Worm (Caenorhabditis elegans) whole organism, late embryonic: Measurements from ENCODE around the gene T22F7.1.

ENCODE experiments used
- C08G9.2 ChIP-seq: sonication (generic microtip); optimal IDR thresholded peaks from 2 replicates; lab custom pipeline; 2016; ENCODE audit warnings: mild to moderate bottlenecking, missing genetic modification characterization, moderate library complexity, missing compliant biosample characterization
- C38D4.7 ChIP-seq: fragments of 200-800 bp; sonication (Bioruptor generic); optimal IDR thresholded peaks from 2 replicates; lab custom pipeline; 2018; ENCODE audit warnings: mild to moderate bottlenecking, missing genetic modification characterization, moderate library complexity, missing compliant biosample characterization
- F13H6.1 ChIP-seq: sonication (generic microtip); optimal IDR thresholded peaks from 2 replicates; lab custom pipeline; 2016; ENCODE audit warnings: missing genetic modification characterization, missing compliant biosample characterization
- T23F11.4 ChIP-seq: fragments of 200-800 bp; sonication (Bioruptor generic); optimal IDR thresholded peaks from 2 replicates; lab custom pipeline; 2018; ENCODE audit warnings: mild to moderate bottlenecking, missing genetic modification characterization, missing compliant biosample characterization
- ahr-1 ChIP-seq: sonication (generic microtip); optimal IDR thresholded peaks from 2 replicates; lab custom pipeline; 2016; ENCODE audit warnings: missing genetic modification characterization, missing compliant biosample characterization
- ama-1 ChIP-seq: fragments of 150-350 bp; optimal IDR thresholded peaks from 2 replicates; lab custom pipeline; 2014
- ceh-18 ChIP-seq: sonication (generic microtip); optimal IDR thresholded peaks from 2 replicates; lab custom pipeline; 2016; ENCODE audit warnings: missing genetic modification characterization, missing compliant biosample characterization
- ceh-19 ChIP-seq: fragments of 200-800 bp; sonication (Bioruptor generic); optimal IDR thresholded peaks from 2 replicates; lab custom pipeline; 2018; ENCODE audit warnings: mild to moderate bottlenecking, missing genetic modification characterization, missing compliant biosample characterization
- ceh-2 ChIP-seq: sonication (generic microtip); optimal IDR thresholded peaks from 2 replicates; lab custom pipeline; 2016; ENCODE audit warnings: missing genotype, missing genetic modification characterization, missing compliant biosample characterization
- ceh-30 ChIP-seq: fragments of 150-350 bp; optimal IDR thresholded peaks from 2 replicates; lab custom pipeline; 2014; ENCODE audit warnings: missing biosample characterization, missing genetic modification characterization
- ceh-45 ChIP-seq: fragments of 200-800 bp; sonication (Bioruptor generic); IDR thresholded peaks from 2 replicates; pipeline ENCODE4 v1.3.6; 2022; ENCODE audit warnings: missing genetic modification reagents, missing genetic modification characterization, missing compliant biosample characterization
- ceh-48 ChIP-seq: sonication (generic microtip); optimal IDR thresholded peaks from 2 replicates; lab custom pipeline; 2016; ENCODE audit warnings: missing genetic modification characterization, inconsistent platforms, missing compliant biosample characterization
- ceh-6 ChIP-seq: fragments of 200-800 bp; sonication (Bioruptor generic); optimal IDR thresholded peaks from 2 replicates; lab custom pipeline; 2018; ENCODE audit warnings: mild to moderate bottlenecking, missing genetic modification characterization, missing compliant biosample characterization
- ceh-9 ChIP-seq: sonication (generic microtip); optimal IDR thresholded peaks from 2 replicates; lab custom pipeline; 2016; ENCODE audit warnings: mild to moderate bottlenecking, missing genetic modification characterization, inconsistent platforms, missing compliant biosample characterization
- elt-2 ChIP-seq: sonication (generic microtip); optimal IDR thresholded peaks from 2 replicates; lab custom pipeline; 2016; ENCODE audit warnings: missing genetic modification reagents, missing genetic modification characterization, missing compliant biosample characterization
- eyg-1 ChIP-seq: sonication (generic microtip); optimal IDR thresholded peaks from 2 replicates; lab custom pipeline; 2016; ENCODE audit warnings: missing genotype, missing genetic modification characterization, missing compliant biosample characterization
- fkh-10 ChIP-seq: fragments of 150-350 bp; optimal IDR thresholded peaks from 2 replicates; lab custom pipeline; 2014; ENCODE audit warnings: missing biosample characterization, missing genetic modification reagents, missing genetic modification characterization
- fkh-6 ChIP-seq: sonication (generic microtip); optimal IDR thresholded peaks from 2 replicates; lab custom pipeline; 2016; ENCODE audit warnings: missing genetic modification characterization, missing compliant biosample characterization
- gmeb-2 ChIP-seq: sonication (generic microtip); optimal IDR thresholded peaks from 2 replicates; lab custom pipeline; 2016; ENCODE audit warnings: missing genetic modification characterization, inconsistent platforms, missing compliant biosample characterization
- hlh-15 ChIP-seq: sonication (generic microtip); optimal IDR thresholded peaks from 2 replicates; lab custom pipeline; 2016; ENCODE audit warnings: missing genetic modification characterization, missing compliant biosample characterization
- hlh-30 ChIP-seq: sonication (generic microtip); optimal IDR thresholded peaks from 2 replicates; lab custom pipeline; 2017; ENCODE audit warnings: antibody characterized with exemption, missing genetic modification characterization, missing compliant biosample characterization; ENCODE audit not compliant: insufficient read depth
- hlh-6 ChIP-seq: sonication (generic microtip); optimal IDR thresholded peaks from 2 replicates; lab custom pipeline; 2016; ENCODE audit warnings: missing genotype, missing genetic modification characterization, missing compliant biosample characterization
- hlh-8 ChIP-seq: sonication (generic microtip); optimal IDR thresholded peaks from 2 replicates; lab custom pipeline; 2016; ENCODE audit warnings: missing genotype, missing genetic modification characterization, missing compliant biosample characterization
- lim-6 ChIP-seq: sonication (generic microtip); optimal IDR thresholded peaks from 2 replicates; lab custom pipeline; 2016; ENCODE audit warnings: missing genetic modification characterization, missing compliant biosample characterization
- nhr-11 ChIP-seq: fragments of 150-350 bp; optimal IDR thresholded peaks from 2 replicates; lab custom pipeline; 2014; ENCODE audit warnings: missing biosample characterization, missing genetic modification characterization
- npax-4 ChIP-seq: sonication (generic microtip); optimal IDR thresholded peaks from 2 replicates; lab custom pipeline; 2016; ENCODE audit warnings: missing genetic modification characterization, missing compliant biosample characterization
- odd-2 ChIP-seq: sonication (generic microtip); optimal IDR thresholded peaks from 2 replicates; lab custom pipeline; 2017; ENCODE audit warnings: antibody characterized with exemption, mild to moderate bottlenecking, missing genetic modification characterization, missing compliant biosample characterization
- pag-3 ChIP-seq: sonication (generic microtip); optimal IDR thresholded peaks from 2 replicates; lab custom pipeline; 2016; ENCODE audit warnings: missing compliant biosample characterization, missing genetic modification characterization, borderline replicate concordance
- pax-1 ChIP-seq: fragments of 150-350 bp; optimal IDR thresholded peaks from 2 replicates; lab custom pipeline; 2014; ENCODE audit warnings: missing biosample characterization, missing genetic modification characterization
- pha-2 ChIP-seq: sonication (generic microtip); optimal IDR thresholded peaks from 2 replicates; lab custom pipeline; 2017; ENCODE audit warnings: mild to moderate bottlenecking, missing genetic modification characterization, missing compliant biosample characterization
- pha-4 ChIP-seq: fragments of 150-350 bp; optimal IDR thresholded peaks from 2 replicates; lab custom pipeline; 2018; ENCODE audit warnings: missing biosample characterization, missing genetic modification reagents, missing genetic modification characterization
- ref-2 ChIP-seq: sonication (generic microtip); optimal IDR thresholded peaks from 2 replicates; lab custom pipeline; 2016; ENCODE audit warnings: missing genetic modification characterization, missing compliant biosample characterization
- rnt-1 ChIP-seq: sonication (generic microtip); optimal IDR thresholded peaks from 2 replicates; lab custom pipeline; 2016; ENCODE audit warnings: missing genetic modification characterization, missing compliant biosample characterization
- sdc-2 ChIP-seq: sonication (generic microtip); optimal IDR thresholded peaks from 2 replicates; lab custom pipeline; 2016; ENCODE audit warnings: missing genotype, missing genetic modification characterization, missing compliant biosample characterization
- sox-4 ChIP-seq: sonication (generic microtip); optimal IDR thresholded peaks from 2 replicates; lab custom pipeline; 2017; ENCODE audit warnings: mild to moderate bottlenecking, missing genetic modification characterization, inconsistent platforms, missing compliant biosample characterization
- syd-9 ChIP-seq: sonication (generic microtip); optimal IDR thresholded peaks from 2 replicates; lab custom pipeline; 2016; ENCODE audit warnings: mild to moderate bottlenecking, missing genetic modification characterization, moderate library complexity, missing compliant biosample characterization
- tbx-2 ChIP-seq: sonication (generic microtip); optimal IDR thresholded peaks from 2 replicates; lab custom pipeline; 2016; ENCODE audit warnings: missing genetic modification characterization, missing compliant biosample characterization
- tbx-7 ChIP-seq: sonication (generic microtip); optimal IDR thresholded peaks from 2 replicates; lab custom pipeline; 2016; ENCODE audit warnings: missing genotype, missing genetic modification characterization, missing compliant biosample characterization
- unc-42 ChIP-seq: sonication (generic microtip); optimal IDR thresholded peaks from 2 replicates; lab custom pipeline; 2016; ENCODE audit warnings: missing genotype, missing genetic modification characterization, missing compliant biosample characterization
- unc-86 ChIP-seq: sonication (generic microtip); optimal IDR thresholded peaks from 2 replicates; lab custom pipeline; 2016; ENCODE audit warnings: missing genetic modification characterization, missing compliant biosample characterization
- zip-5 ChIP-seq: sonication (generic microtip); optimal IDR thresholded peaks from 2 replicates; lab custom pipeline; 2016; ENCODE audit warnings: missing genetic modification characterization, missing compliant biosample characterization
- ztf-16 ChIP-seq: sonication (generic microtip); optimal IDR thresholded peaks from 2 replicates; lab custom pipeline; 2017; ENCODE audit warnings: missing genetic modification characterization, missing compliant biosample characterization

T22F7.1 gene

DNA sequence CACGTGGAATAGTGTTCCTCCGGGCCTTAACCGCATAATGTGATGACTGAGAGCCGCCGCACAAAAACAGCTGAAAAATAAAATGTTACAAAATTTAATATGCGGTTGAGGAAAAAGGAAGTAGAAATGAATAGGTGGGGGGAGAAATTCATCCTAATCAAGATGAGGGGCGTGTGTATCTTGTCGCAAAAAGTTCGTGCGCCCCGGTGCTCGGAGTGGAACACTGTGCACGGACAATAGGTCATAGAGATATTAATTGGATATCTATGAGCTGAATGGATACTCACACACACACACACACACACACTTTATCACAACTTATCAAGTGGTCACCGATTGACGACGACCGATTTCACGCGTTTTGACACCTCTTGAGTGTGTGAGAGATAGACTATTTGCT is 17.9 kb upstream of the T22F7.1 start, which contains the start of gene T22F7.3:
T22F7.3 (minus strand) TSS at position 101 of the 400 bp plus-strand sequence.
- TF ChIP-seq hlh-30 (tag; lab: Kevin White, UChicago) (no peak), syd-9 (tag; lab: Kevin White, UChicago) (no peak), ceh-18 (no peak), F13H6.1 (tag; lab: Kevin White, UChicago) (no peak)

DNA sequence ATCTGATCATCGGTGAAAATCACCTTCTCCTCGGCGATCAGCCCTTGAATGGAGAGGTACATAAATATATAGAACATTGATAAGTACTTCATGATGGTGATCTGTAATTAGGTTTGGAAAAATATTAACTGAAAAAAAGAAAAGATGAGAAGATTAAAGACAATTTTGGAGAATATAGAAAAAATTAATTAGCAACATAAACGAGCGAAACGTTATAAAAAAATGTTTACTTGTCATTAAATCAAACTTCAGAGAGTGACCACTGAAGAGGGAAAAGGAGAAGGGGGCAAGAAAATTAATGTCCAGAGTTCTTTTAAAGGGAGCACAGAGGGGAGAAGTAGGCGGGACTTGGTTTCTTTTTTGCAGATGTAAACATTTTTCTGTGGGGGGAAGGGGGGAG is 15.0 kb upstream of the T22F7.1 start, which contains the start of gene T22F7.4:
T22F7.4 (minus strand) TSS at position 101 of the 400 bp plus-strand sequence.
- TF ChIP-seq hlh-8 (tag; lab: Kevin White, UChicago) = no peak

DNA sequence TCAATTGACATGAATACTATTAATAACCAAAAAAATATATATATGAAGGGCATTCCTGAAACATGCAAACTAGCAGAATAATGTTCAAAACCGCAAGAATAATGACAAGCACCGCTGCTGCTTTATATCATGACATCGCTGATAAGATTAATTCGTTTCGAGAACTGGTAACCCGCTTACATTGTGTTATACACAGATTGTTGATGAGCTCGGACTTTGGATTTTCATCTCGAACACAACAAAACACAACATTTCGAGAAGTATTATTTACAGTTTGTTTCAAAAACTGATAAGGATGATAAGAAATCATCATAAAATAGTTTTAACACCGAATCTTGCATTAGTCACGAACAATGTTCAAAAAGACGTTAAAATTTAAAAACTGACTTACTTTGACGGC is 11.0 kb upstream of the T22F7.1 start:
- no peak for TF ChIP-seq sdc-2 (tag; lab: Kevin White, UChicago)
- TF ChIP-seq C08G9.2 (tag; lab: Kevin White, UChicago) = no peak
- no peak for TF ChIP-seq hlh-6 (tag; lab: Kevin White, UChicago)
- TF ChIP-seq nhr-11 (tag; lab: Kevin White, UChicago) = no peak
- no peak for TF ChIP-seq odd-2 (tag; lab: Kevin White, UChicago)
- no peak for TF ChIP-seq unc-86 (tag; lab: Kevin White, UChicago)
- TF ChIP-seq gmeb-2 (tag; lab: Kevin White, UChicago) = no peak

DNA sequence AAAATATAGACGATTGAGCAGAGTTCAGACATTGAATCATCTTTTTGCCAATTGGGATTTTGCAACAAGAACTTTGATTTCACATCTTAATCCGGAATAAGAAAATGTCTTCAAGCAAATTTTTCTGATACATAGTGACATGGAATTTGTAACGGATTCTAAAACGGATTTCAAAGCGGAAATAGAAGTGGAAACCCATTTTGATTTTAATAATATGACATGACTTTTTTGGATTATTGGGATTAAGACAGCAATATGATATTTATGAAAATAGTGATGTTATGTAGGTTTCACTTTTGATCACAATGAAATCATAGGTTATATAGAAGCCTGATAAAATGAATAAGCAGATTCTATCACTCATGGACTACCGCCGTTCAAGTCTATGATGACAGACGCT is 9.7 kb upstream of the T22F7.1 start:
- TF ChIP-seq fkh-10 (GFP tag; lab: Kevin White, UChicago) (no peak), ceh-19 (no peak), nhr-11 (tag; lab: Kevin White, UChicago) (no peak), hlh-15 (tag; lab: Kevin White, UChicago) (no peak), ref-2 (tag; lab: Kevin White, UChicago) (no peak), lim-6 (tag; lab: Kevin White, UChicago) (no peak), ahr-1 (tag; lab: Kevin White, UChicago) (no peak), npax-4 (tag; lab: Kevin White, UChicago) (no peak), ztf-16 (tag; lab: Kevin White, UChicago) (no peak), pax-1 (tag; lab: Kevin White, UChicago) (no peak), tbx-2 (tag; lab: Kevin White, UChicago) (no peak), pha-4 (tag; lab: Kevin White, UChicago) (no peak), ceh-2 (no peak), odd-2 (tag; lab: Kevin White, UChicago) (no peak), C38D4.7 (GFP tag; lab: Kevin White, UChicago) (no peak), hlh-30 (tag; lab: Kevin White, UChicago) (no peak), ceh-30 (tag; lab: Kevin White, UChicago) (no peak)

DNA sequence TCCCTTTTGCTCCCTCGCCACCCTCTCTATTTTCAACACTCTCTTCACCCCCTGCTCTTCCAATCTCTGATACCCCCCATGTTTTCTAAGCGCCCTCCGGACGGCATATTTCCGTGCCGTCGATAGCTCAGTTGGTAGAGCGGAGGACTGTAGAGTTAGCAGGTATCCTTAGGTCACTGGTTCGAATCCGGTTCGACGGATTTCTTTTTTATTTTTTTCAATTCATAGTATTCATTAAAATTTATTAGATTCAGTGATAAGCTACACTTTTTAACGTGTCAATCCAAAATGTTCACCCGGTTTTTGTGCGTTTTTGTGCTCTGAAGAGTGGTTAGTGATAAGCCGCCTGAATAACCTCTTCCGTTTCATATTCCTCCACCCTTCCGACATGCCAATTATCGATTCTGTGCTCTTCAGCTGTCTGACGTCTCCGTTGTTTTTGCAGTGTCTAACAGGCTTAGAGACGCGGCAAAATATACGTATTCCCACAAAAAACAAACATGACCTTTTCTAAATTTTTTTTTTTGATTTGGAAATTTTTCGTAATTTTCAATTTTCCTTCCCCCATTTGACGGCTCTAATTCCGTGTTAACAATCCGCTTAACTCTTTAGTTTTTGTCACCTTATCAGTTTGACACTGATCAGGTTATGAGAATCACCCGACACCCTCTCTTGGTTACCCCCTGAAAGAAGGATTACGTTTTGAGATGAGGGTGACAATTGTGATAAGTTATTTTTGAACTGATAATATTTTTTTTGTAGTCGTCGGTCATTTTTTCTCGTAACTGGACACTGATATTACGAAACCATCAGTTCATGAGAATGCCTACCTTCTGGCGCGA is 6.4 kb upstream of the T22F7.1 start:
- TF ChIP-seq ceh-45 = peak; percentile 39; the same call in 1 of the 2 replicates
- TF ChIP-seq ama-1 (lab: Kevin White, UChicago) = no peak
- peak; percentile 58 for TF ChIP-seq T23F11.4
- peak; percentile 51 for TF ChIP-seq syd-9 (tag; lab: Kevin White, UChicago)
- peak; percentile 48 for TF ChIP-seq npax-4 (tag; lab: Kevin White, UChicago)
- TF ChIP-seq pag-3 = no peak
- no peak for TF ChIP-seq rnt-1 (tag; lab: Kevin White, UChicago)
- no peak for TF ChIP-seq tbx-7 (tag; lab: Kevin White, UChicago)
- peak; percentile 42 for TF ChIP-seq zip-5 (tag; lab: Kevin White, UChicago)
- no peak for TF ChIP-seq ceh-9 (tag; lab: Kevin White, UChicago)
- TF ChIP-seq pha-2 (tag; lab: Kevin White, UChicago) = peak; percentile 67
- TF ChIP-seq ceh-48 = peak; percentile 48
- TF ChIP-seq eyg-1 (tag; lab: Kevin White, UChicago) = peak; percentile 78
- TF ChIP-seq fkh-10 (GFP tag; lab: Kevin White, UChicago) = no peak
- TF ChIP-seq sox-4 (tag; lab: Kevin White, UChicago) = peak; percentile 53
- no peak for TF ChIP-seq ztf-16 (tag; lab: Kevin White, UChicago)
- TF ChIP-seq unc-42 (tag; lab: Kevin White, UChicago) = no peak
- TF ChIP-seq hlh-6 (tag; lab: Kevin White, UChicago) = peak; percentile 27
- TF ChIP-seq ceh-6 (GFP tag; lab: Kevin White, UChicago) = peak; percentile 75
- peak; percentile 28 for TF ChIP-seq hlh-15 (tag; lab: Kevin White, UChicago)
- peak; percentile 43 for TF ChIP-seq fkh-6 (tag; lab: Kevin White, UChicago)
- TF ChIP-seq ceh-18 = no peak
- no peak for TF ChIP-seq ceh-30 (tag; lab: Kevin White, UChicago)
- no peak for TF ChIP-seq odd-2 (tag; lab: Kevin White, UChicago)
- peak; percentile 78 for TF ChIP-seq elt-2 (tag; lab: Kevin White, UChicago)
- TF ChIP-seq ceh-19 = peak; percentile 67
